Fruit fly (Drosophila melanogaster): ENCODE measurements around the gene Stat92E.

The Stat92E gene

DNA sequence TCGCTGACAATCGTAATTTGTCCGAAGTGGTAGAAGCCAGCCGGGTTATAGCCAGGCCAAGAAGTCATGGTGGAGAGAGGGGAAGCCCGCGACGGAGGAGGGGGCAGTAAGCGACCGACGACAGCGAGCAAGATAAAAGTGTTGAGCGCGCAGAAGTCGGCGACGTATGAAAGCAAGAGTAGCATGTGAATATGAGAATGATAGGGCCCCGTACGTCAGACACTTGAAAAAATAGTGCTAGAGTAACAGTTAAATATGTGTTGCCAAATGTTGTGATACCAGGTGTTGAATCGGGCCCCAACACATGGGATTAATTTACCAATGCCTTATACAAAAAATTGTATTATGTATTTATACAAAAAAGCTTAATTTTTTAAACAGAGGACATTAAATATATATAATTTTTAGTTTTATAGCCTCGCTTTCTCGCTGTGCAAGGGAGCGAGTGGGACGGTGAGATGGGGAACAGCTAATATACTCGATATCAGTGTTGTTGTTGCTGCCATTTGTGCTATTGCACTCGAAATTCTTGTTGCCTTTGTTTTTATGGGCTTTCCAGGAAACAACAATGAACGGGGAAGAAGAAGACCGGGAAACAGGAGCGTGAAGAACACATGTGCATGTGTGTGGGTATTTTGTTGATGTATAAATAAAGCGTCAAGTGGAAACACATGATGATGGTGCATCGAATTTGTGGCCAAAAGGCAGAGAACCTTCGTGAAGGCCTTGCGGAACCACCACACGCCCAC, 2.1 kb downstream of the Stat92E start (continued):
- TF ChIP-seq acj6 (GFP tag; optimal IDR thresholded peaks at IDR 0.05) (peak; percentile 90), spab (GFP tag; optimal IDR thresholded peaks at IDR 0.05) (peak; percentile 78), pdm3 (GFP tag; optimal IDR thresholded peaks at IDR 0.05) (peak; percentile 84), Blimp-1 (GFP tag; optimal IDR thresholded peaks at IDR 0.05) (peak; percentile 64), fkh (GFP tag; optimal IDR thresholded peaks at IDR 0.05) (no peak), Lpt (GFP tag; optimal IDR thresholded peaks at IDR 0.05) (peak; percentile 80), CG4318 (GFP tag; optimal IDR thresholded peaks at IDR 0.05) (peak; percentile 72), net (GFP tag; optimal IDR thresholded peaks at IDR 0.05) (peak; percentile 79), lz (GFP tag; optimal IDR thresholded peaks at IDR 0.05) (peak; percentile 71), fd85E (GFP tag; optimal IDR thresholded peaks at IDR 0.05) (peak; percentile 65), ss (GFP tag; optimal IDR thresholded peaks at IDR 0.05) (peak; percentile 67 to 88), CG6163 (GFP tag; IDR thresholded peaks at IDR 0.05) (peak; percentile 90), Sox14 (GFP tag; optimal IDR thresholded peaks at IDR 0.05) (peak; percentile 75), Hr4 (GFP tag; optimal IDR thresholded peaks at IDR 0.05) (peak; percentile 79), CG34406 (GFP tag; optimal IDR thresholded peaks at IDR 0.05) (peak; percentile 89), CG1621 (tag; optimal IDR thresholded peaks at IDR 0.05) (peak; percentile 81), vri (GFP tag; optimal IDR thresholded peaks at IDR 0.05) (peak; percentile 74), CG9139 (GFP tag; optimal IDR thresholded peaks at IDR 0.05) (peak; percentile 74), Eip93F (GFP tag; optimal IDR thresholded peaks at IDR 0.05) (peak; percentile 34), dsx (GFP tag; optimal IDR thresholded peaks at IDR 0.05; ENCODE audit: poor library complexity, severe bottlenecking) (peak; percentile 84), CG10631 (GFP tag; optimal IDR thresholded peaks at IDR 0.05) (peak; percentile 89), CG32006 (GFP tag; optimal IDR thresholded peaks at IDR 0.05) (peak; percentile 90), Eip78C (GFP tag) (peak; percentile 94), CG3919 (GFP tag; optimal IDR thresholded peaks at IDR 0.05) (peak; percentile 92), Gug (GFP tag; IDR thresholded peaks at IDR 0.05) (peak; percentile 72), Hr38 (GFP tag; optimal IDR thresholded peaks at IDR 0.05) (no peak), esn (GFP tag; optimal IDR thresholded peaks at IDR 0.05) (peak; percentile 82), CG8632 (GFP tag; optimal IDR thresholded peaks at IDR 0.05) (peak; percentile 89), CG6276 (GFP tag; optimal IDR thresholded peaks at IDR 0.05) (peak; percentile 75), CG16779 (tag; optimal IDR thresholded peaks at IDR 0.05) (peak; percentile 49), CG15336 (GFP tag; IDR thresholded peaks at IDR 0.05) (peak; percentile 87), Ets21C (GFP tag; optimal IDR thresholded peaks at IDR 0.05) (peak; percentile 30), salr (GFP tag; optimal IDR thresholded peaks at IDR 0.05) (peak; percentile 77 to 80)

dm6 chr3R:20549017-20549854, 2.9 kb downstream of the Stat92E start:
- no peak for TF ChIP-seq Hr38 (GFP tag; optimal IDR thresholded peaks at IDR 0.05)
- peak; percentile 10 for TF ChIP-seq fkh (GFP tag; optimal IDR thresholded peaks at IDR 0.05)
- peak; percentile 6 for TF ChIP-seq CG10669 (GFP tag; optimal IDR thresholded peaks at IDR 0.05)
- TF ChIP-seq Sox102F (GFP tag; optimal IDR thresholded peaks at IDR 0.05): no peak
- no peak for TF ChIP-seq CG8119 (GFP tag; IDR thresholded peaks at IDR 0.05)
- TF ChIP-seq CG10631 (GFP tag; optimal IDR thresholded peaks at IDR 0.05): no peak
- no peak for TF ChIP-seq CG9139 (GFP tag; optimal IDR thresholded peaks at IDR 0.05)
- TF ChIP-seq CG1621 (tag; optimal IDR thresholded peaks at IDR 0.05): no peak
- TF ChIP-seq CG6163 (GFP tag; IDR thresholded peaks at IDR 0.05): peak; percentile 45; the same call in 2 of the 3 replicates
- TF ChIP-seq Sox14 (GFP tag; optimal IDR thresholded peaks at IDR 0.05): peak; percentile 36
- no peak for TF ChIP-seq CG6276 (GFP tag; optimal IDR thresholded peaks at IDR 0.05)
- TF ChIP-seq Smox (GFP tag; optimal IDR thresholded peaks at IDR 0.05): no peak
- no peak for TF ChIP-seq CG4318 (GFP tag; optimal IDR thresholded peaks at IDR 0.05)
- TF ChIP-seq CG11294 (GFP tag; IDR thresholded peaks at IDR 0.05): no peak
- no peak for TF ChIP-seq cyc (GFP tag; optimal IDR thresholded peaks at IDR 0.05)
- no peak for TF ChIP-seq CG3919 (GFP tag; optimal IDR thresholded peaks at IDR 0.05)
- no peak for TF ChIP-seq OdsH (GFP tag; optimal IDR thresholded peaks at IDR 0.05)
- TF ChIP-seq CG8632 (GFP tag; optimal IDR thresholded peaks at IDR 0.05): no peak
- TF ChIP-seq acj6 (GFP tag; optimal IDR thresholded peaks at IDR 0.05): no peak
- no peak for TF ChIP-seq CG32006 (GFP tag; optimal IDR thresholded peaks at IDR 0.05)
- peak; percentile 69 for TF ChIP-seq Eip78C (GFP tag)
- no peak for TF ChIP-seq Ets96B (tag; optimal IDR thresholded peaks at IDR 0.05)
- TF ChIP-seq CG15336 (GFP tag; IDR thresholded peaks at IDR 0.05): no peak
- TF ChIP-seq Eip75B (GFP tag; optimal IDR thresholded peaks at IDR 0.05): no peak
- no peak for TF ChIP-seq Met (GFP tag; optimal IDR thresholded peaks at IDR 0.05)
- TF ChIP-seq net (GFP tag; optimal IDR thresholded peaks at IDR 0.05): no peak
- no peak for TF ChIP-seq Lpt (GFP tag; optimal IDR thresholded peaks at IDR 0.05)
- TF ChIP-seq dsx (GFP tag; optimal IDR thresholded peaks at IDR 0.05; ENCODE audit: poor library complexity, severe bottlenecking): peak; percentile 25
- TF ChIP-seq vri (GFP tag; optimal IDR thresholded peaks at IDR 0.05): peak; percentile 67
- peak; percentile 4 for TF ChIP-seq Hr4 (GFP tag; optimal IDR thresholded peaks at IDR 0.05)
- TF ChIP-seq eg (GFP tag; IDR thresholded peaks at IDR 0.05): 0 out of 3 replicates have a peak, but pooled peaks have one; percentile 34

All from whole organism, prepupa.